Worm (Caenorhabditis elegans) whole organism, mixed stage, embryonic: ENCODE results near the gene F45E4.6.

Experiments used
- blmp-1 ChIP-seq: fragments of 150-350 bp; optimal IDR thresholded peaks from 2 replicates; lab custom pipeline; 2014; ENCODE audit warnings: missing biosample characterization, missing genetic modification characterization
- mep-1 ChIP-seq: fragments of 150-350 bp; optimal IDR thresholded peaks from 2 replicates; lab custom pipeline; 2017; ENCODE audit warnings: missing biosample characterization, missing genetic modification reagents, missing genetic modification characterization, inconsistent platforms
- nhr-28 ChIP-seq: fragments of 150-350 bp; optimal IDR thresholded peaks from 2 replicates; lab custom pipeline; 2014; ENCODE audit warnings: missing biosample characterization, missing genetic modification characterization
- pha-4 ChIP-seq: fragments of 150-350 bp; optimal IDR thresholded peaks from 2 replicates; lab custom pipeline; 2018; ENCODE audit warnings: missing biosample characterization, missing genetic modification reagents, missing genetic modification characterization

ce11 chrIV:7608111-7608510, 24.2 kb downstream of the F45E4.6 start:
- no peak for TF ChIP-seq mep-1 (tag; lab: Kevin White, UChicago)
- TF ChIP-seq pha-4 (tag; lab: Kevin White, UChicago): no peak
- no peak for TF ChIP-seq nhr-28 (tag; lab: Kevin White, UChicago)
- no peak for TF ChIP-seq blmp-1 (tag; lab: Kevin White, UChicago)
